Fruit fly (Drosophila melanogaster): ENCODE measurements around the gene rpk.
A peak's percentile ranks its signal among the peaks of the same experiment; 100 is the strongest.

The rpk gene

DNA sequence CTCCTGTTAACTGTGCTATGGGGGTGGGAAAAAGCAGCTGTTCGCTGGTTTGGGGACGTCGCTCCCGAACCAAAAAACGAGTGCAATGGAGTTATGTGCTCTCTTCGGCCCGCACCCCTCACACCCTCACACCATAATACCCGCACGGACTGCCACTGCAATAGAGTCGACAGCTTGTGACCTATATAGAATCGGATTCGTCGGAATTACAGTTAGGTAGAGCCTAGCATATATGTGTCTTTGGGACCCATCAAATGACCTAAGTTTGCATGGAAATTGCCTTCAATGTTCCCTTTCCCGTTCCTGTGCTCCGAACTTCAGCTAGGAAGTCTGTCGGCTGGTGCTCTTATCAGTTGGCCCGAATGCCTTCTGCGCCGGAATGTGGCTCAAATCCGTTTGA lies 18.4 kb downstream of the rpk start:
- no peak for TF ChIP-seq hkb (optimal IDR thresholded peaks at IDR 0.05)
- no peak for TF ChIP-seq hkb (GFP tag; IDR thresholded peaks at IDR 0.05)
- TF ChIP-seq CG13894 (tag; optimal IDR thresholded peaks at IDR 0.05) = peak; percentile 95
- no peak for TF ChIP-seq Poxn (GFP tag; IDR thresholded peaks at IDR 0.05)
- peak; percentile 24 for TF ChIP-seq gcm (GFP tag; optimal IDR thresholded peaks at IDR 0.05)
- no peak for TF ChIP-seq CG3407 (GFP tag; optimal IDR thresholded peaks at IDR 0.05)
- TF ChIP-seq abd-A (tag; optimal IDR thresholded peaks at IDR 0.05) = peak; percentile 57
- TF ChIP-seq Xrp1 (GFP tag; IDR thresholded peaks at IDR 0.05) = no peak
- TF ChIP-seq CG17359 (tag; optimal IDR thresholded peaks at IDR 0.05) = no peak
- TF ChIP-seq CG11504 (tag; optimal IDR thresholded peaks at IDR 0.05) = no peak
- no peak for TF ChIP-seq tll (GFP tag; optimal IDR thresholded peaks at IDR 0.05)
- TF ChIP-seq CG1233 (GFP tag; optimal IDR thresholded peaks at IDR 0.05) = no peak
- no peak for TF ChIP-seq CG16813 (GFP tag; IDR thresholded peaks at IDR 0.05; ENCODE audit: partially characterized antibody)
- TF ChIP-seq crol (GFP tag; IDR thresholded peaks at IDR 0.05) = 0 out of 2 replicates have a peak, but pooled peaks have one; percentile 26
- no peak for TF ChIP-seq CG7786 (GFP tag; optimal IDR thresholded peaks at IDR 0.05)
- no peak for TF ChIP-seq dan (GFP tag; IDR thresholded peaks at IDR 0.05)
- peak; percentile 23 for TF ChIP-seq Fer1 (GFP tag; optimal IDR thresholded peaks at IDR 0.05)
- TF ChIP-seq Blimp-1 (GFP tag; optimal IDR thresholded peaks at IDR 0.05) = no peak
- TF ChIP-seq sd (tag; optimal IDR thresholded peaks at IDR 0.05) = no peak
- no peak for TF ChIP-seq Ravus (GFP tag; IDR thresholded peaks at IDR 0.05)
- TF ChIP-seq Dbx (GFP tag; IDR thresholded peaks at IDR 0.05) = no peak
- TF ChIP-seq mam (GFP tag; optimal IDR thresholded peaks at IDR 0.05) = no peak
- no peak for TF ChIP-seq CG13287 (GFP tag; IDR thresholded peaks at IDR 0.05; ENCODE audit: partially characterized antibody)
- no peak for TF ChIP-seq Pdp1 (GFP tag; optimal IDR thresholded peaks at IDR 0.05)
- no peak for TF ChIP-seq CG6689 (GFP tag; IDR thresholded peaks at IDR 0.05)
- TF ChIP-seq CG10321 (GFP tag; IDR thresholded peaks at IDR 0.05) = no peak
- no peak for TF ChIP-seq sob (GFP tag; IDR thresholded peaks at IDR 0.05)
- TF ChIP-seq CG1832 (GFP tag; optimal IDR thresholded peaks at IDR 0.05) = no peak
- TF ChIP-seq CG13624 (GFP tag; optimal IDR thresholded peaks at IDR 0.05) = no peak
- TF ChIP-seq disco-r (GFP tag; optimal IDR thresholded peaks at IDR 0.05) = no peak
- no peak for TF ChIP-seq CTCF (GFP tag; optimal IDR thresholded peaks at IDR 0.05)
- TF ChIP-seq tna (GFP tag; IDR thresholded peaks at IDR 0.05; ENCODE audit: partially characterized antibody) = no peak
- TF ChIP-seq CG12659 (GFP tag; optimal IDR thresholded peaks at IDR 0.05) = no peak
- TF ChIP-seq Deaf1 (tag; optimal IDR thresholded peaks at IDR 0.05) = peak; percentile 85
- no peak for TF ChIP-seq CG12391 (tag; optimal IDR thresholded peaks at IDR 0.05)
- peak; percentile 22; the same call in 1 of the 2 replicates for TF ChIP-seq seq (GFP tag; IDR thresholded peaks at IDR 0.05)
- no peak for TF ChIP-seq sim (GFP tag; IDR thresholded peaks at IDR 0.05)
- TF ChIP-seq CG31441 (GFP tag; IDR thresholded peaks at IDR 0.05) = no peak
- TF ChIP-seq CG3281 (GFP tag; optimal IDR thresholded peaks at IDR 0.05) = no peak
- no peak for TF ChIP-seq Sry-β (GFP tag; optimal IDR thresholded peaks at IDR 0.05)
- no peak for TF ChIP-seq nmo (GFP tag; optimal IDR thresholded peaks at IDR 0.05)
- no peak for TF ChIP-seq ERR (GFP tag; optimal IDR thresholded peaks at IDR 0.05)
- TF ChIP-seq CG11093 (GFP tag; IDR thresholded peaks at IDR 0.05) = no peak
- TF ChIP-seq nerfin-1 (tag; optimal IDR thresholded peaks at IDR 0.05) = peak; percentile 18
